Worm (Caenorhabditis elegans) whole organism, early embryonic: ENCODE data around the gene C45B11.6.

Source experiments
- aly-1 ChIP-seq: sonication (generic microtip); optimal IDR thresholded peaks from 2 replicates; lab custom pipeline; 2016; ENCODE audit warnings: missing genetic modification characterization, missing compliant biosample characterization
- ama-1 ChIP-seq: fragments of 150-350 bp; optimal IDR thresholded peaks from 2 replicates; lab custom pipeline; 2014
- ceh-36 ChIP-seq: sonication (generic microtip); optimal IDR thresholded peaks from 2 replicates; lab custom pipeline; 2016; ENCODE audit warnings: missing genetic modification characterization, inconsistent platforms, missing compliant biosample characterization
- ets-7 ChIP-seq: sonication (generic microtip); optimal IDR thresholded peaks from 2 replicates; lab custom pipeline; 2016; ENCODE audit warnings: missing genotype, missing genetic modification characterization, missing compliant biosample characterization
- flt-1 ChIP-seq: fragments of 200-800 bp; sonication (Bioruptor generic); IDR thresholded peaks from 2 replicates; pipeline ENCODE4 v1.3.6; 2022; ENCODE audit warnings: missing genetic modification characterization, missing compliant biosample characterization
- hmbx-1 ChIP-seq: sonication (generic microtip); optimal IDR thresholded peaks from 2 replicates; lab custom pipeline; 2016; ENCODE audit warnings: mild to moderate bottlenecking, missing genetic modification characterization, missing compliant biosample characterization
- hnd-1 ChIP-seq: sonication (generic microtip); optimal IDR thresholded peaks from 2 replicates; lab custom pipeline; 2016; ENCODE audit warnings: missing genetic modification characterization, missing compliant biosample characterization
- pes-1 ChIP-seq: fragments of 200-800 bp; sonication (Bioruptor generic); IDR thresholded peaks from 2 replicates; pipeline ENCODE4 v1.3.6; 2022; ENCODE audit warnings: missing genetic modification reagents, missing genetic modification characterization, missing compliant biosample characterization
- scrt-1 ChIP-seq: fragments of 200-800 bp; sonication (Bioruptor generic); IDR thresholded peaks from 2 replicates; pipeline ENCODE4 v1.3.6; 2022; ENCODE audit warnings: missing genetic modification characterization, missing compliant biosample characterization
- sea-1 ChIP-seq: fragments of 200-800 bp; sonication (Bioruptor generic); conservative IDR thresholded peaks from 2 replicates; pipeline ENCODE4 v1.3.6; 2022; ENCODE audit warnings: missing genetic modification characterization, missing compliant biosample characterization
- tbx-11 ChIP-seq: fragments of 200-800 bp; sonication (Bioruptor generic); IDR thresholded peaks from 2 replicates; pipeline ENCODE4 v1.3.6; 2022; ENCODE audit warnings: missing genetic modification characterization, missing compliant biosample characterization
- tbx-37 ChIP-seq: fragments of 200-800 bp; sonication (Bioruptor generic); conservative IDR thresholded peaks from 2 replicates; pipeline ENCODE4 v1.3.6; 2022; ENCODE audit warnings: missing genetic modification reagents, missing genetic modification characterization, missing compliant biosample characterization
- tra-4 ChIP-seq: sonication (generic microtip); optimal IDR thresholded peaks from 2 replicates; lab custom pipeline; 2017; ENCODE audit warnings: missing genetic modification characterization, missing compliant biosample characterization

- TF ChIP-seq flt-1 = no peak
- no peak for TF ChIP-seq ama-1 (lab: Kevin White, UChicago)
- TF ChIP-seq pes-1 (GFP tag; lab: Robert Waterston, UW) = no peak
- no peak for TF ChIP-seq tra-4 (tag; lab: Kevin White, UChicago)
- TF ChIP-seq sea-1 (GFP tag; lab: Robert Waterston, UW) = no peak
- TF ChIP-seq tbx-11 = no peak
- TF ChIP-seq hmbx-1 (tag; lab: Kevin White, UChicago) = no peak
- no peak for TF ChIP-seq ets-7 (tag; lab: Kevin White, UChicago)
- TF ChIP-seq scrt-1 = no peak
- TF ChIP-seq ceh-36 (tag; lab: Kevin White, UChicago) = no peak
- no peak for TF ChIP-seq tbx-37 (GFP tag; lab: Robert Waterston, UW)
- TF ChIP-seq hnd-1 (tag; lab: Kevin White, UChicago) = no peak
- TF ChIP-seq aly-1 (tag; lab: Kevin White, UChicago) = no peak
These were observed 16.1 kb upstream of the C45B11.6 start for ce11 chrV:11027740-11028139.
